Worm (Caenorhabditis elegans) whole organism, late embryonic: ENCODE results near the gene F01F1.11.

ENCODE experiments used
- C08G9.2 ChIP-seq: sonication (generic microtip); optimal IDR thresholded peaks from 2 replicates; lab custom pipeline; 2016; ENCODE audit warnings: mild to moderate bottlenecking, missing genetic modification characterization, moderate library complexity, missing compliant biosample characterization
- ahr-1 ChIP-seq: sonication (generic microtip); optimal IDR thresholded peaks from 2 replicates; lab custom pipeline; 2016; ENCODE audit warnings: missing genetic modification characterization, missing compliant biosample characterization
- ceh-14 ChIP-seq: sonication (generic microtip); optimal IDR thresholded peaks from 2 replicates; lab custom pipeline; 2016; ENCODE audit warnings: missing genotype, missing genetic modification characterization, missing compliant biosample characterization
- ceh-18 ChIP-seq: sonication (generic microtip); optimal IDR thresholded peaks from 2 replicates; lab custom pipeline; 2016; ENCODE audit warnings: missing genetic modification characterization, missing compliant biosample characterization
- ceh-19 ChIP-seq: fragments of 200-800 bp; sonication (Bioruptor generic); optimal IDR thresholded peaks from 2 replicates; lab custom pipeline; 2018; ENCODE audit warnings: mild to moderate bottlenecking, missing genetic modification characterization, missing compliant biosample characterization
- ceh-22 ChIP-seq: sonication (generic microtip); optimal IDR thresholded peaks from 2 replicates; lab custom pipeline; 2017; ENCODE audit warnings: missing biosample characterization, missing genetic modification characterization
- ceh-30 ChIP-seq: fragments of 150-350 bp; optimal IDR thresholded peaks from 2 replicates; lab custom pipeline; 2014; ENCODE audit warnings: missing biosample characterization, missing genetic modification characterization
- ceh-31 ChIP-seq: sonication (generic microtip); optimal IDR thresholded peaks from 2 replicates; lab custom pipeline; 2016; ENCODE audit warnings: missing genetic modification characterization, missing compliant biosample characterization
- ceh-34 ChIP-seq: sonication (generic microtip); optimal IDR thresholded peaks from 2 replicates; lab custom pipeline; 2016; ENCODE audit warnings: mild to moderate bottlenecking, missing genetic modification characterization, missing compliant biosample characterization
- ceh-45 ChIP-seq: fragments of 200-800 bp; sonication (Bioruptor generic); IDR thresholded peaks from 2 replicates; pipeline ENCODE4 v1.3.6; 2022; ENCODE audit warnings: missing genetic modification reagents, missing genetic modification characterization, missing compliant biosample characterization
- ceh-6 ChIP-seq: fragments of 200-800 bp; sonication (Bioruptor generic); optimal IDR thresholded peaks from 2 replicates; lab custom pipeline; 2018; ENCODE audit warnings: mild to moderate bottlenecking, missing genetic modification characterization, missing compliant biosample characterization
- dmd-4 ChIP-seq: sonication (generic microtip); optimal IDR thresholded peaks from 2 replicates; lab custom pipeline; 2016; ENCODE audit warnings: borderline replicate concordance, missing genetic modification characterization, missing compliant biosample characterization
- ets-4 ChIP-seq: sonication (generic microtip); optimal IDR thresholded peaks from 2 replicates; lab custom pipeline; 2016; ENCODE audit warnings: missing genetic modification characterization, missing compliant biosample characterization
- eyg-1 ChIP-seq: sonication (generic microtip); optimal IDR thresholded peaks from 2 replicates; lab custom pipeline; 2016; ENCODE audit warnings: missing genotype, missing genetic modification characterization, missing compliant biosample characterization
- fkh-6 ChIP-seq: sonication (generic microtip); optimal IDR thresholded peaks from 2 replicates; lab custom pipeline; 2016; ENCODE audit warnings: missing genetic modification characterization, missing compliant biosample characterization
- hlh-30 ChIP-seq: sonication (generic microtip); optimal IDR thresholded peaks from 2 replicates; lab custom pipeline; 2017; ENCODE audit warnings: antibody characterized with exemption, missing genetic modification characterization, missing compliant biosample characterization; ENCODE audit not compliant: insufficient read depth
- hlh-6 ChIP-seq: sonication (generic microtip); optimal IDR thresholded peaks from 2 replicates; lab custom pipeline; 2016; ENCODE audit warnings: missing genotype, missing genetic modification characterization, missing compliant biosample characterization
- lin-11 ChIP-seq: fragments of 200-800 bp; sonication (Bioruptor generic); optimal IDR thresholded peaks from 2 replicates; lab custom pipeline; 2018; ENCODE audit warnings: mild to moderate bottlenecking, missing genetic modification characterization, missing compliant biosample characterization
- nfya-1 ChIP-seq: sonication (generic microtip); optimal IDR thresholded peaks from 2 replicates; lab custom pipeline; 2017; ENCODE audit warnings: missing genetic modification characterization, mild to moderate bottlenecking, missing compliant biosample characterization, antibody characterized with exemption, moderate library complexity
- odd-2 ChIP-seq: sonication (generic microtip); optimal IDR thresholded peaks from 2 replicates; lab custom pipeline; 2017; ENCODE audit warnings: antibody characterized with exemption, mild to moderate bottlenecking, missing genetic modification characterization, missing compliant biosample characterization
- pha-4 ChIP-seq: fragments of 150-350 bp; optimal IDR thresholded peaks from 2 replicates; lab custom pipeline; 2018; ENCODE audit warnings: missing biosample characterization, missing genetic modification reagents, missing genetic modification characterization
- pros-1 ChIP-seq: fragments of 150-350 bp; optimal IDR thresholded peaks from 2 replicates; lab custom pipeline; 2014; ENCODE audit warnings: missing biosample characterization, missing genetic modification reagents, missing genetic modification characterization
- ref-2 ChIP-seq: sonication (generic microtip); optimal IDR thresholded peaks from 2 replicates; lab custom pipeline; 2016; ENCODE audit warnings: missing genetic modification characterization, missing compliant biosample characterization
- sox-4 ChIP-seq: sonication (generic microtip); optimal IDR thresholded peaks from 2 replicates; lab custom pipeline; 2017; ENCODE audit warnings: mild to moderate bottlenecking, missing genetic modification characterization, inconsistent platforms, missing compliant biosample characterization
- tbx-2 ChIP-seq: sonication (generic microtip); optimal IDR thresholded peaks from 2 replicates; lab custom pipeline; 2016; ENCODE audit warnings: missing genetic modification characterization, missing compliant biosample characterization
- tbx-7 ChIP-seq: sonication (generic microtip); optimal IDR thresholded peaks from 2 replicates; lab custom pipeline; 2016; ENCODE audit warnings: missing genotype, missing genetic modification characterization, missing compliant biosample characterization
- unc-3 ChIP-seq, 2 experiments: fragments of 200-800 bp in 1 of 2; sonication (Bioruptor generic) in 1 of 2; sonication (generic microtip) in 1 of 2; conservative IDR thresholded peaks in 1 of 2; optimal IDR thresholded peaks in 1 of 2; 2 replicates each; pipeline versions ENCODE4 v1.3.6 to Lab custom; 2016 to 2022; ENCODE audit warnings: missing compliant biosample characterization in 2 of 2, missing genetic modification characterization in 2 of 2, missing genetic modification reagents in 1 of 2
- unc-42 ChIP-seq: sonication (generic microtip); optimal IDR thresholded peaks from 2 replicates; lab custom pipeline; 2016; ENCODE audit warnings: missing genotype, missing genetic modification characterization, missing compliant biosample characterization
- unc-55 ChIP-seq: sonication (generic microtip); optimal IDR thresholded peaks from 2 replicates; lab custom pipeline; 2017; ENCODE audit warnings: missing biosample characterization, missing genetic modification reagents, missing genetic modification characterization
- zip-5 ChIP-seq: sonication (generic microtip); optimal IDR thresholded peaks from 2 replicates; lab custom pipeline; 2016; ENCODE audit warnings: missing genetic modification characterization, missing compliant biosample characterization
- ztf-16 ChIP-seq: sonication (generic microtip); optimal IDR thresholded peaks from 2 replicates; lab custom pipeline; 2017; ENCODE audit warnings: missing genetic modification characterization, missing compliant biosample characterization

Gene F01F1.11

ce11 chrIII:5846412-5846811 lies 25.3 kb downstream of the F01F1.11 start:
- TF ChIP-seq ceh-18, result peak; percentile 0
- TF ChIP-seq unc-42 (tag; lab: Kevin White, UChicago), result peak; percentile 38
- no peak for TF ChIP-seq ahr-1 (tag; lab: Kevin White, UChicago)
- TF ChIP-seq, all 69 proteins: peak for 2

- TF ChIP-seq nfya-1 (tag; lab: Kevin White, UChicago) (peak; percentile 38), unc-55 (GFP tag; lab: Kevin White, UChicago) (peak; percentile 21), ceh-18 (peak; percentile 20), unc-42 (tag; lab: Kevin White, UChicago) (peak; percentile 83), eyg-1 (tag; lab: Kevin White, UChicago) (no peak), hlh-6 (tag; lab: Kevin White, UChicago) (no peak), fkh-6 (tag; lab: Kevin White, UChicago) (no peak), ceh-14 (tag; lab: Kevin White, UChicago) (peak; percentile 4), ceh-31 (peak; percentile 58), tbx-2 (tag; lab: Kevin White, UChicago) (peak; percentile 29)
- TF ChIP-seq, all 69 proteins: peak for 7
Observed at ce11 chrIII:5845483-5845882, 26.2 kb downstream of the F01F1.11 start.

ce11 chrIII:5843662-5844061 lies 28.0 kb downstream of the F01F1.11 start:
- TF ChIP-seq tbx-2 (tag; lab: Kevin White, UChicago) (peak; percentile 16), ets-4 (tag; lab: Kevin White, UChicago) (peak; percentile 56), ref-2 (tag; lab: Kevin White, UChicago) (peak; percentile 11), odd-2 (tag; lab: Kevin White, UChicago) (no peak), dmd-4 (no peak), ceh-18 (peak; percentile 17), sox-4 (tag; lab: Kevin White, UChicago) (no peak)

- TF ChIP-seq ceh-19 (GFP tag; lab: Kevin White, UChicago) (no peak), ets-4 (tag; lab: Kevin White, UChicago) (peak; percentile 53), ceh-45 (GFP tag; lab: Robert Waterston, UW) (0 out of 2 replicates have a peak, but pooled peaks have one; percentile 39), lin-11 (tag; lab: Kevin White, UChicago) (no peak), ceh-31 (peak; percentile 27)
Observed at ce11 chrIII:5842920-5843319, 28.8 kb downstream of the F01F1.11 start.

- TF ChIP-seq hlh-30 (tag; lab: Kevin White, UChicago) (peak; percentile 51), zip-5 (tag; lab: Kevin White, UChicago) (no peak)
Observed at ce11 chrIII:5841676-5842075, 30.0 kb downstream of the F01F1.11 start.

- no peak for TF ChIP-seq tbx-2 (tag; lab: Kevin White, UChicago)
- TF ChIP-seq ceh-14 (tag; lab: Kevin White, UChicago), result no peak
- TF ChIP-seq ceh-34 (tag; lab: Kevin White, UChicago), result no peak
- no peak for TF ChIP-seq ceh-22 (tag; lab: Kevin White, UChicago)
- no peak for TF ChIP-seq sox-4 (tag; lab: Kevin White, UChicago)
- no peak for TF ChIP-seq ceh-6 (GFP tag; lab: Kevin White, UChicago)
- TF ChIP-seq ahr-1 (tag; lab: Kevin White, UChicago), result no peak
- TF ChIP-seq ceh-18, result no peak
- no peak for TF ChIP-seq pha-4 (tag; lab: Kevin White, UChicago)
- TF ChIP-seq pros-1 (tag; lab: Kevin White, UChicago), result no peak
- no peak for TF ChIP-seq dmd-4
- TF ChIP-seq ceh-30 (tag; lab: Kevin White, UChicago), result no peak
- no peak for TF ChIP-seq unc-3 (GFP tag; conservative IDR thresholded peaks at IDR 0.05; lab: Robert Waterston, UW)
- TF ChIP-seq unc-3 (tag; optimal IDR thresholded peaks at IDR 0.05; lab: Kevin White, UChicago), result no peak
- TF ChIP-seq C08G9.2 (tag; lab: Kevin White, UChicago), result no peak
- TF ChIP-seq tbx-7, result no peak
- TF ChIP-seq unc-42 (tag; lab: Kevin White, UChicago), result no peak
- no peak for TF ChIP-seq eyg-1 (tag; lab: Kevin White, UChicago)
- TF ChIP-seq ztf-16 (tag; lab: Kevin White, UChicago), result no peak
- no peak for TF ChIP-seq hlh-6 (tag; lab: Kevin White, UChicago)
Observed at ce11 chrIII:5840815-5841573, 30.7 kb downstream of the F01F1.11 start.
